1 fruit fly cellular context compared by ENCODE assay signal in genomic region chr2L:9150805-9151204, dm6.
TF ChIP-seq lines count a peak whose summit lies in the region.

No protein-coding gene starts in this region.

TF ChIP-seq in whole organism, embryonic, 481 proteins besides CTCF, POLR2A, EP300 and RAD21 (continued from another document):
- TF ChIP-seq CG16779 (GFP tag; IDR thresholded peaks at IDR 0.05; lab: Robert Waterston, UW) (0 out of 2 replicates have a peak, but pooled peaks have one; percentile 18), tio (GFP tag; optimal IDR thresholded peaks at IDR 0.05; lab: Kevin White, UChicago) (no peak), gsb (GFP tag; IDR thresholded peaks at IDR 0.05; lab: Robert Waterston, UW) (no peak), CoRest (tag; optimal IDR thresholded peaks at IDR 0.05; lab: Kevin White, UChicago) (no peak), tll (GFP tag; optimal IDR thresholded peaks at IDR 0.05; lab: Kevin White, UChicago) (peak in 1 of 2 experiments; percentile 26), CG8281 (tag; optimal IDR thresholded peaks at IDR 0.05; lab: Kevin White, UChicago) (no peak), Fer3 (tag; optimal IDR thresholded peaks at IDR 0.05; lab: Kevin White, UChicago) (no peak), Ptx1 (GFP tag; IDR thresholded peaks at IDR 0.05; lab: Robert Waterston, UW) (no peak), CG8924 (tag; optimal IDR thresholded peaks at IDR 0.05; lab: Kevin White, UChicago) (no peak), sima (GFP tag; optimal IDR thresholded peaks at IDR 0.05; lab: Kevin White, UChicago) (no peak), CG4820 (GFP tag; optimal IDR thresholded peaks at IDR 0.05; lab: Kevin White, UChicago) (no peak), CG14710 (tag; optimal IDR thresholded peaks at IDR 0.05; lab: Kevin White, UChicago) (no peak), Dek (tag; optimal IDR thresholded peaks at IDR 0.05; lab: Kevin White, UChicago) (no peak), sens-2 (GFP tag; IDR thresholded peaks at IDR 0.05; lab: Robert Waterston, UW) (no peak), CG32532 (GFP tag; IDR thresholded peaks at IDR 0.05; lab: Robert Waterston, UW) (peak; percentile 40; the same call in 1 of the 2 replicates), CG42726 (GFP tag; IDR thresholded peaks at IDR 0.05; lab: Robert Waterston, UW; ENCODE audit: partially characterized antibody) (no peak), B-H2 (GFP tag; optimal IDR thresholded peaks at IDR 0.05; lab: Kevin White, UChicago) (peak; percentile 16), CG7987 (GFP tag; optimal IDR thresholded peaks at IDR 0.05; lab: Kevin White, UChicago) (no peak), MESR4 (GFP tag; optimal IDR thresholded peaks at IDR 0.05; lab: Kevin White, UChicago) (no peak), CG11504 (tag; optimal IDR thresholded peaks at IDR 0.05; lab: Kevin White, UChicago) (peak; percentile 17), CG1602 (GFP tag; optimal IDR thresholded peaks at IDR 0.05; lab: Kevin White, UChicago) (no peak), rib (GFP tag; IDR thresholded peaks at IDR 0.05; lab: Robert Waterston, UW) (0 out of 2 replicates have a peak, but pooled peaks have one; percentile 14), mld (GFP tag; IDR thresholded peaks at IDR 0.05; lab: Robert Waterston, UW; ENCODE audit: partially characterized antibody) (no peak), pnt (GFP tag; optimal IDR thresholded peaks at IDR 0.05; lab: Kevin White, UChicago) (no peak), abd-A (tag; optimal IDR thresholded peaks at IDR 0.05; lab: Kevin White, UChicago) (peak; percentile 49), CG14965 (GFP tag; optimal IDR thresholded peaks at IDR 0.05; lab: Kevin White, UChicago; ENCODE audit: borderline replicate concordance) (no peak), kni (GFP tag; optimal IDR thresholded peaks at IDR 0.05; lab: Kevin White, UChicago) (no peak), ranshi (GFP tag; IDR thresholded peaks at IDR 0.05; lab: Robert Waterston, UW) (no peak), CG34422 (GFP tag; IDR thresholded peaks at IDR 0.05; lab: Robert Waterston, UW) (no peak), inv (GFP tag; IDR thresholded peaks at IDR 0.05; lab: Robert Waterston, UW; ENCODE audit: partially characterized antibody) (no peak), CG12942 (GFP tag; optimal IDR thresholded peaks at IDR 0.05; lab: Kevin White, UChicago) (no peak), sqz (GFP tag; optimal IDR thresholded peaks at IDR 0.05; lab: Kevin White, UChicago) (peak; percentile 5), mirr (GFP tag; optimal IDR thresholded peaks at IDR 0.05; lab: Kevin White, UChicago) (peak; percentile 21), GATAe (GFP tag; conservative IDR thresholded peaks at IDR 0.05; lab: Robert Waterston, UW) (no peak), CG17568 (GFP tag; optimal IDR thresholded peaks at IDR 0.05; lab: Kevin White, UChicago) (no peak)
